Worm (Caenorhabditis elegans) whole organism, young adult: ENCODE data around the gene avr-15.

ENCODE experiments used
- B0336.3 ChIP-seq: fragments of 200-800 bp; sonication (Bioruptor generic); IDR thresholded peaks from 2 replicates; pipeline ENCODE4 v1.3.6; 2022; ENCODE audit warnings: missing genetic modification characterization, missing compliant biosample characterization
- C17E4.6 ChIP-seq: fragments of 200-800 bp; sonication (Bioruptor generic); IDR thresholded peaks from 2 replicates; pipeline ENCODE4 v1.3.6; 2022; ENCODE audit warnings: missing genetic modification reagents, missing genetic modification characterization, missing compliant biosample characterization
- D2030.7 ChIP-seq: fragments of 200-800 bp; sonication (Bioruptor generic); IDR thresholded peaks from 2 replicates; pipeline ENCODE4 v1.3.6; 2022; ENCODE audit warnings: missing genetic modification reagents, missing genetic modification characterization, missing compliant biosample characterization
- F10E7.11 ChIP-seq: sonication (generic microtip); optimal IDR thresholded peaks from 2 replicates; lab custom pipeline; 2017; ENCODE audit warnings: mild to moderate bottlenecking, missing genetic modification characterization, moderate library complexity, missing compliant biosample characterization
- F22D6.2 ChIP-seq: sonication (generic microtip); optimal IDR thresholded peaks from 2 replicates; lab custom pipeline; 2016; ENCODE audit warnings: mild to moderate bottlenecking, missing genetic modification characterization, missing compliant biosample characterization
- F33H1.4 ChIP-seq: fragments of 200-800 bp; sonication (Bioruptor generic); IDR thresholded peaks from 2 replicates; pipeline ENCODE4 v1.3.6; 2022; ENCODE audit warnings: missing genetic modification reagents, missing genetic modification characterization, missing compliant biosample characterization
- F37B4.10 ChIP-seq: fragments of 200-800 bp; sonication (Bioruptor generic); IDR thresholded peaks from 2 replicates; pipeline ENCODE4 v1.3.6; 2022; ENCODE audit warnings: missing genetic modification characterization, missing compliant biosample characterization
- F39B2.1 ChIP-seq: fragments of 200-800 bp; sonication (Bioruptor generic); IDR thresholded peaks from 2 replicates; pipeline ENCODE4 v1.3.6; 2022; ENCODE audit warnings: missing genetic modification reagents, missing genetic modification characterization, missing compliant biosample characterization
- F49E8.2 ChIP-seq: sonication (generic microtip); optimal IDR thresholded peaks from 3 replicates; lab custom pipeline; 2017; ENCODE audit warnings: missing genetic modification characterization, mild to moderate bottlenecking, missing compliant biosample characterization, antibody characterized with exemption, moderate library complexity; ENCODE audit not compliant: insufficient read depth
- F55B11.4 ChIP-seq: sonication (generic microtip); optimal IDR thresholded peaks from 2 replicates; lab custom pipeline; 2016; ENCODE audit warnings: missing compliant biosample characterization, missing genetic modification characterization, borderline replicate concordance; ENCODE audit not compliant: insufficient read depth
- F57A8.1 ChIP-seq: fragments of 200-800 bp; sonication (Bioruptor generic); optimal IDR thresholded peaks from 2 replicates; lab custom pipeline; 2018; ENCODE audit warnings: mild to moderate bottlenecking, missing genetic modification characterization, moderate library complexity, missing compliant biosample characterization
- F57C9.4 ChIP-seq: sonication (generic microtip); optimal IDR thresholded peaks from 2 replicates; lab custom pipeline; 2017; ENCODE audit warnings: mild to moderate bottlenecking, missing genetic modification characterization, missing compliant biosample characterization
- K12H6.12 ChIP-seq: fragments of 200-800 bp; sonication (Bioruptor generic); optimal IDR thresholded peaks from 2 replicates; lab custom pipeline; 2018; ENCODE audit warnings: mild to moderate bottlenecking, missing genetic modification characterization, missing compliant biosample characterization
- Y67H2A.10 ChIP-seq: fragments of 200-800 bp; sonication (Bioruptor generic); conservative IDR thresholded peaks from 2 replicates; pipeline ENCODE4 v1.3.6; 2022; ENCODE audit warnings: missing genetic modification reagents, missing genetic modification characterization, missing compliant biosample characterization
- ama-1 ChIP-seq, 3 experiments: fragments of 150-350 bp in 1 of 3; sonication (generic microtip) in 2 of 3; optimal IDR thresholded peaks; 2 replicates each; lab custom pipeline; 2014 to 2018; ENCODE audit warnings: missing biosample characterization in 2 of 3, missing genetic modification characterization in 2 of 3, missing genetic modification reagents in 2 of 3
- aptf-2 ChIP-seq: fragments of 200-800 bp; sonication (Bioruptor generic); conservative IDR thresholded peaks from 2 replicates; pipeline ENCODE4 v1.3.6; 2022; ENCODE audit warnings: missing genetic modification reagents, missing genetic modification characterization, missing compliant biosample characterization
- attf-6 ChIP-seq: fragments of 200-800 bp; sonication (Bioruptor generic); IDR thresholded peaks from 2 replicates; pipeline ENCODE4 v1.3.6; 2022; ENCODE audit warnings: missing genetic modification reagents, missing genetic modification characterization, missing compliant biosample characterization
- bed-1 ChIP-seq: fragments of 200-800 bp; sonication (Bioruptor generic); IDR thresholded peaks from 2 replicates; pipeline ENCODE4 v1.3.6; 2022; ENCODE audit warnings: missing genetic modification reagents, missing genetic modification characterization, missing compliant biosample characterization
- bed-2 ChIP-seq: fragments of 200-800 bp; sonication (Bioruptor generic); IDR thresholded peaks from 2 replicates; pipeline ENCODE4 v1.3.6; 2022; ENCODE audit warnings: missing genetic modification reagents, missing genetic modification characterization, missing compliant biosample characterization
- cebp-2 ChIP-seq: fragments of 200-800 bp; sonication (Bioruptor generic); IDR thresholded peaks from 2 replicates; pipeline ENCODE4 v1.3.6; 2022; ENCODE audit warnings: missing genetic modification characterization, missing compliant biosample characterization
- ceh-27 ChIP-seq: fragments of 200-800 bp; sonication (Bioruptor generic); optimal IDR thresholded peaks from 2 replicates; lab custom pipeline; 2018; ENCODE audit warnings: mild to moderate bottlenecking, missing genetic modification characterization, moderate library complexity, missing compliant biosample characterization
- ceh-91 ChIP-seq: fragments of 200-800 bp; sonication (Bioruptor generic); IDR thresholded peaks from 2 replicates; pipeline ENCODE4 v1.3.6; 2022; ENCODE audit warnings: missing genetic modification reagents, missing genetic modification characterization, missing compliant biosample characterization
- chd-7 ChIP-seq: sonication (generic microtip); optimal IDR thresholded peaks from 2 replicates; lab custom pipeline; 2016; ENCODE audit warnings: mild to moderate bottlenecking, missing genetic modification characterization, moderate library complexity, missing compliant biosample characterization
- die-1 ChIP-seq: sonication (generic microtip); optimal IDR thresholded peaks from 2 replicates; lab custom pipeline; 2016; ENCODE audit warnings: missing genotype, mild to moderate bottlenecking, missing genetic modification characterization, missing compliant biosample characterization
- dpff-1 ChIP-seq: sonication (generic microtip); optimal IDR thresholded peaks from 2 replicates; lab custom pipeline; 2017; ENCODE audit warnings: mild to moderate bottlenecking, missing genetic modification characterization, missing compliant biosample characterization
- dpl-1 ChIP-seq: fragments of 150-350 bp; optimal IDR thresholded peaks from 2 replicates; lab custom pipeline; 2014; ENCODE audit warnings: missing biosample characterization, missing genetic modification reagents, missing genetic modification characterization
- ets-4 ChIP-seq: fragments of 200-800 bp; sonication (Bioruptor generic); optimal IDR thresholded peaks from 2 replicates; lab custom pipeline; 2018; ENCODE audit warnings: mild to moderate bottlenecking, missing genetic modification characterization, missing compliant biosample characterization
- hmg-1.2 ChIP-seq: fragments of 200-800 bp; sonication (Bioruptor generic); IDR thresholded peaks from 2 replicates; pipeline ENCODE4 v1.3.6; 2022; ENCODE audit warnings: missing genetic modification reagents, missing genetic modification characterization, missing compliant biosample characterization
- hsf-1 ChIP-seq: fragments of 200-800 bp; sonication (Bioruptor generic); IDR thresholded peaks from 2 replicates; pipeline ENCODE4 v1.3.6; 2022; ENCODE audit warnings: missing genetic modification reagents, missing genetic modification characterization, missing compliant biosample characterization
- lag-1 ChIP-seq: fragments of 200-800 bp; sonication (Bioruptor generic); IDR thresholded peaks from 2 replicates; pipeline ENCODE4 v1.3.6; 2022; ENCODE audit warnings: missing genetic modification reagents, missing genetic modification characterization, missing compliant biosample characterization
- lin-54 ChIP-seq: fragments of 200-800 bp; sonication (Bioruptor generic); optimal IDR thresholded peaks from 2 replicates; lab custom pipeline; 2018; ENCODE audit warnings: mild to moderate bottlenecking, missing genetic modification characterization, missing compliant biosample characterization
- lsl-1 ChIP-seq: fragments of 200-800 bp; sonication (Bioruptor generic); optimal IDR thresholded peaks from 2 replicates; lab custom pipeline; 2018; ENCODE audit warnings: mild to moderate bottlenecking, missing genetic modification characterization, moderate library complexity, missing compliant biosample characterization
- madf-3 ChIP-seq: fragments of 200-800 bp; sonication (Bioruptor generic); IDR thresholded peaks from 2 replicates; pipeline ENCODE4 v1.3.6; 2022; ENCODE audit warnings: missing genetic modification reagents, missing genetic modification characterization, missing compliant biosample characterization
- madf-8 ChIP-seq: fragments of 200-800 bp; sonication (Bioruptor generic); conservative IDR thresholded peaks from 2 replicates; pipeline ENCODE4 v1.3.6; 2022; ENCODE audit warnings: missing genetic modification reagents, missing genetic modification characterization, missing compliant biosample characterization
- mcd-1 ChIP-seq: fragments of 200-800 bp; sonication (Bioruptor generic); IDR thresholded peaks from 2 replicates; pipeline ENCODE4 v1.3.6; 2022; ENCODE audit warnings: missing genetic modification reagents, missing genetic modification characterization, missing compliant biosample characterization
- mel-28 ChIP-seq: sonication (generic microtip); optimal IDR thresholded peaks from 2 replicates; lab custom pipeline; 2016; ENCODE audit warnings: borderline replicate concordance, mild to moderate bottlenecking, missing genetic modification characterization, missing compliant biosample characterization
- nfya-1 ChIP-seq: sonication (generic microtip); optimal IDR thresholded peaks from 2 replicates; lab custom pipeline; 2017; ENCODE audit warnings: antibody characterized with exemption, missing compliant biosample characterization, missing genetic modification characterization, borderline replicate concordance; ENCODE audit not compliant: insufficient read depth
- nhr-179 ChIP-seq: sonication (generic microtip); optimal IDR thresholded peaks from 2 replicates; lab custom pipeline; 2016; ENCODE audit warnings: mild to moderate bottlenecking, missing genetic modification characterization, missing compliant biosample characterization
- nhr-90 ChIP-seq: sonication (generic microtip); optimal IDR thresholded peaks from 2 replicates; lab custom pipeline; 2016; ENCODE audit warnings: missing genotype, mild to moderate bottlenecking, missing genetic modification characterization, missing compliant biosample characterization
- rpc-1 ChIP-seq, 2 experiments: fragments of 150-350 bp in 1 of 2; sonication (generic microtip) in 1 of 2; optimal IDR thresholded peaks; 2 replicates each; lab custom pipeline; 2014 to 2018; ENCODE audit warnings: missing biosample characterization in 1 of 2, missing genetic modification characterization in 1 of 2, missing genetic modification reagents in 1 of 2, missing genotype in 1 of 2
- sdz-38 ChIP-seq: sonication (generic microtip); optimal IDR thresholded peaks from 2 replicates; lab custom pipeline; 2016; ENCODE audit warnings: missing genotype, missing genetic modification characterization, missing compliant biosample characterization
- sptf-2 ChIP-seq: fragments of 200-800 bp; sonication (Bioruptor generic); optimal IDR thresholded peaks from 2 replicates; lab custom pipeline; 2018; ENCODE audit warnings: mild to moderate bottlenecking, missing genetic modification characterization, missing compliant biosample characterization
- tlf-1 ChIP-seq: fragments of 200-800 bp; sonication (Bioruptor generic); optimal IDR thresholded peaks from 2 replicates; lab custom pipeline; 2018; ENCODE audit warnings: mild to moderate bottlenecking, missing genetic modification characterization, missing compliant biosample characterization
- zfh-2 ChIP-seq: fragments of 200-800 bp; sonication (Bioruptor generic); conservative IDR thresholded peaks from 2 replicates; pipeline ENCODE4 v1.3.6; 2022; ENCODE audit warnings: missing genetic modification reagents, missing genetic modification characterization, missing compliant biosample characterization
- zim-3 ChIP-seq: sonication (generic microtip); optimal IDR thresholded peaks from 2 replicates; lab custom pipeline; 2017; ENCODE audit warnings: mild to moderate bottlenecking, missing genetic modification characterization, moderate library complexity, missing compliant biosample characterization
- ztf-26 ChIP-seq: sonication (generic microtip); optimal IDR thresholded peaks from 2 replicates; lab custom pipeline; 2017; ENCODE audit warnings: missing genetic modification characterization, missing compliant biosample characterization
- ztf-3 ChIP-seq: fragments of 200-800 bp; sonication (Bioruptor generic); optimal IDR thresholded peaks from 2 replicates; lab custom pipeline; 2018; ENCODE audit warnings: mild to moderate bottlenecking, missing genetic modification characterization, missing compliant biosample characterization

avr-15 gene

DNA sequence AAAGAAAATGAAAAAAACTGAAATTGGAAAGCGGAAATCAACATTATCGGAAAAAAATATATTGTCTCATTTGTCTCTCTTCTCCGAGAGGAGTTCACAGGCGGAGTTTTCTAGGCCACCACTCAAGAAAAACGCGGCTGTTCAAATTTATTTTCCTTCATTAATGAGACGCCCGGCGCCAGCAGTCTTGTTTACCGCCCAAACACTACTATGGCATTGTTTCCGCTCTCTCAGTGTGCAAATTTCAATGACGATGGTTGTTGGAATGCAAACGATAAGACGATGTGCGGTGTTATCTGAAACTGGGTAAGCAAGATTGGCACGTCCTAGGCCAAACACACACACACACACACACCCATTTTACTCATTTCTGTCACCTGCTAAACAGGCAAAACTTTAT lies 45.2 kb upstream of the avr-15 start, which contains the start of gene cav-2 (continued):
- TF ChIP-seq K12H6.12 (tag; lab: Kevin White, UChicago) (peak; percentile 51), zim-3 (no peak), F57C9.4 (tag; lab: Kevin White, UChicago) (no peak), F49E8.2 (no peak), B0336.3 (peak; percentile 61; the same call in 1 of the 2 replicates), C17E4.6 (no peak), ama-1 (optimal IDR thresholded peaks at IDR 0.05; lab: Kevin White, UChicago) (no peak), ama-1 (GFP tag; optimal IDR thresholded peaks at IDR 0.05; lab: Kevin White, UChicago) (no peak), F10E7.11 (tag; lab: Kevin White, UChicago) (no peak), F33H1.4 (GFP tag; lab: Robert Waterston, UW) (peak; percentile 44), F57A8.1 (GFP tag; lab: Kevin White, UChicago) (no peak), dpl-1 (peak; percentile 80), hsf-1 (GFP tag; lab: Robert Waterston, UW) (no peak), sdz-38 (tag; lab: Kevin White, UChicago) (no peak), madf-3 (GFP tag; lab: Robert Waterston, UW) (no peak; the same call in 1 of the 2 replicates), aptf-2 (GFP tag; lab: Robert Waterston, UW) (0 out of 2 replicates have a peak, but pooled peaks have one; percentile 25), lin-54 (peak; percentile 95), ztf-3 (GFP tag; lab: Kevin White, UChicago) (peak; percentile 20), bed-2 (no peak), nfya-1 (tag; lab: Kevin White, UChicago) (no peak), ceh-27 (GFP tag; lab: Kevin White, UChicago) (peak; percentile 92), F39B2.1 (GFP tag; lab: Robert Waterston, UW) (no peak), lsl-1 (peak; percentile 36), tlf-1 (peak; percentile 21), nhr-179 (tag; lab: Kevin White, UChicago) (no peak), bed-1 (no peak), dpff-1 (no peak), F55B11.4 (tag; lab: Kevin White, UChicago) (no peak), ets-4 (GFP tag; lab: Kevin White, UChicago) (peak; percentile 98), mel-28 (tag; lab: Kevin White, UChicago) (no peak), sptf-2 (GFP tag; lab: Kevin White, UChicago) (no peak), ztf-26 (tag; lab: Kevin White, UChicago) (no peak), chd-7 (peak; percentile 58), ceh-91 (GFP tag; lab: Robert Waterston, UW) (no peak), D2030.7 (GFP tag; lab: Robert Waterston, UW) (peak; percentile 41), nhr-90 (no peak), F22D6.2 (tag; lab: Kevin White, UChicago) (peak; percentile 36), attf-6 (no peak), Y67H2A.10 (GFP tag; lab: Robert Waterston, UW) (0 out of 2 replicates have a peak, but pooled peaks have one; percentile 52), hmg-1.2 (GFP tag; lab: Robert Waterston, UW) (peak; percentile 33), mcd-1 (GFP tag; lab: Robert Waterston, UW) (peak; percentile 85), rpc-1 (optimal IDR thresholded peaks at IDR 0.05; lab: Kevin White, UChicago) (no peak), rpc-1 (tag; optimal IDR thresholded peaks at IDR 0.05; lab: Kevin White, UChicago) (no peak), lag-1 (GFP tag; lab: Robert Waterston, UW) (0 out of 2 replicates have a peak, but pooled peaks have one; percentile 66), cebp-2 (no peak), zfh-2 (GFP tag; lab: Robert Waterston, UW) (no peak), madf-8 (GFP tag; lab: Robert Waterston, UW) (peak; percentile 45), die-1 (tag; lab: Kevin White, UChicago) (no peak), F37B4.10 (no peak)
